Worm (Caenorhabditis elegans) whole organism, early embryonic: ENCODE results near the gene C07G3.10.

ENCODE experiments used
- B0310.2 ChIP-seq: sonication (generic microtip); optimal IDR thresholded peaks from 2 replicates; lab custom pipeline; 2016; ENCODE audit warnings: mild to moderate bottlenecking, missing genetic modification characterization, missing compliant biosample characterization
- F13C5.2 ChIP-seq: sonication (generic microtip); optimal IDR thresholded peaks from 2 replicates; lab custom pipeline; 2017; ENCODE audit warnings: mild to moderate bottlenecking, missing genetic modification characterization, inconsistent platforms, missing compliant biosample characterization
- ama-1 ChIP-seq: fragments of 150-350 bp; optimal IDR thresholded peaks from 2 replicates; lab custom pipeline; 2014
- ets-7 ChIP-seq: sonication (generic microtip); optimal IDR thresholded peaks from 2 replicates; lab custom pipeline; 2016; ENCODE audit warnings: missing genotype, missing genetic modification characterization, missing compliant biosample characterization
- hmg-4 ChIP-seq: fragments of 200-800 bp; sonication (Bioruptor generic); optimal IDR thresholded peaks from 2 replicates; lab custom pipeline; 2018; ENCODE audit warnings: mild to moderate bottlenecking, missing genetic modification characterization, missing compliant biosample characterization
- pes-1 ChIP-seq: fragments of 200-800 bp; sonication (Bioruptor generic); IDR thresholded peaks from 2 replicates; pipeline ENCODE4 v1.3.6; 2022; ENCODE audit warnings: missing genetic modification reagents, missing genetic modification characterization, missing compliant biosample characterization
- scrt-1 ChIP-seq: fragments of 200-800 bp; sonication (Bioruptor generic); IDR thresholded peaks from 2 replicates; pipeline ENCODE4 v1.3.6; 2022; ENCODE audit warnings: missing genetic modification characterization, missing compliant biosample characterization
- sea-1 ChIP-seq: fragments of 200-800 bp; sonication (Bioruptor generic); conservative IDR thresholded peaks from 2 replicates; pipeline ENCODE4 v1.3.6; 2022; ENCODE audit warnings: missing genetic modification characterization, missing compliant biosample characterization
- tbx-11 ChIP-seq: fragments of 200-800 bp; sonication (Bioruptor generic); IDR thresholded peaks from 2 replicates; pipeline ENCODE4 v1.3.6; 2022; ENCODE audit warnings: missing genetic modification characterization, missing compliant biosample characterization
- tbx-37 ChIP-seq: fragments of 200-800 bp; sonication (Bioruptor generic); conservative IDR thresholded peaks from 2 replicates; pipeline ENCODE4 v1.3.6; 2022; ENCODE audit warnings: missing genetic modification reagents, missing genetic modification characterization, missing compliant biosample characterization
- tra-4 ChIP-seq: sonication (generic microtip); optimal IDR thresholded peaks from 2 replicates; lab custom pipeline; 2017; ENCODE audit warnings: missing genetic modification characterization, missing compliant biosample characterization

DNA sequence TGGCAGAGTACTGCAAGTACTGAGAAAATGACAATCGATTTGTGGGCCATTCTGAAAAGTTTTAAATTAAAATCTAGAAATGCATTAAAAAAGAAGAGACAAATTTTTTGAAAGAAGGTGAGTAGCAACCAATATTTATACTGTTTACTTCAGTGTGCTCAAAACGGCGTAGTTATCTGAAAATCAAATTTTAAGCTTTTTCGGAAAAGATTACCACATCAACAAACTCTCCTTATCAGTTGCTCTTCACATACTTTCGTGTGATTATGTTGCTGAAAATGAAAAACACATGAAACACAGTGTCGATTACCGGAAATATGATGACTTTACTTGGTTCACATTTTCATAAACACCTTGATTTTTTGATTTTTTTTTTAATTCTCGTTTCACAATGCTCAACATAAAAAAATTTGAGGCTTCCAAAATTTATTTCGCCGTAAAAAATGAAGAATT, 19.5 kb upstream of the C07G3.10 start, which contains the start of gene lys-7:
- TF ChIP-seq F13C5.2 (tag; lab: Kevin White, UChicago) (no peak), ama-1 (no peak), hmg-4 (no peak), tra-4 (tag; lab: Kevin White, UChicago) (no peak), scrt-1 (GFP tag; lab: Robert Waterston, UW) (no peak), tbx-37 (GFP tag; lab: Robert Waterston, UW) (no peak), ets-7 (no peak), B0310.2 (tag; lab: Kevin White, UChicago) (no peak), pes-1 (GFP tag; lab: Robert Waterston, UW) (no peak), sea-1 (no peak), tbx-11 (GFP tag; lab: Robert Waterston, UW) (no peak)
